Worm (Caenorhabditis elegans): ENCODE measurements around the gene F40G12.11.

ce11 chrV:14248025-14248424 is 37.9 kb upstream of the F40G12.11 start, which contains the start of gene K02E11.4:
- TF ChIP-seq ama-1 (optimal IDR thresholded peaks at IDR 0.05), result no peak
- TF ChIP-seq hmg-4 (GFP tag; optimal IDR thresholded peaks at IDR 0.05), result no peak
- no peak for TF ChIP-seq tbx-11 (GFP tag; IDR thresholded peaks at IDR 0.05)
- no peak for TF ChIP-seq hmbx-1 (tag; optimal IDR thresholded peaks at IDR 0.05)
- TF ChIP-seq tbx-37 (GFP tag; conservative IDR thresholded peaks at IDR 0.05), result no peak
- no peak for TF ChIP-seq tra-4 (tag; optimal IDR thresholded peaks at IDR 0.05)
- no peak for TF ChIP-seq ceh-13 (GFP tag; optimal IDR thresholded peaks at IDR 0.05)
- no peak for TF ChIP-seq hnd-1 (tag; optimal IDR thresholded peaks at IDR 0.05)
- no peak for TF ChIP-seq ets-7 (tag; optimal IDR thresholded peaks at IDR 0.05)

Measured in whole organism, early embryonic.